Fruit fly (Drosophila melanogaster) S2 (cell line): Measurements from ENCODE around the gene CG8051.
A peak's percentile ranks its signal among the peaks of the same experiment; 100 is the strongest.

Experiments used
- CG8478 ChIP-seq: fragments of >200 bp; optimal IDR thresholded peaks from 2 replicates; lab custom pipeline; 2018
- CTCF ChIP-seq, 2 experiments: fragments of >200 bp; optimal IDR thresholded peaks; 2 replicates each; lab custom pipeline; 2018

The CG8051 gene

DNA sequence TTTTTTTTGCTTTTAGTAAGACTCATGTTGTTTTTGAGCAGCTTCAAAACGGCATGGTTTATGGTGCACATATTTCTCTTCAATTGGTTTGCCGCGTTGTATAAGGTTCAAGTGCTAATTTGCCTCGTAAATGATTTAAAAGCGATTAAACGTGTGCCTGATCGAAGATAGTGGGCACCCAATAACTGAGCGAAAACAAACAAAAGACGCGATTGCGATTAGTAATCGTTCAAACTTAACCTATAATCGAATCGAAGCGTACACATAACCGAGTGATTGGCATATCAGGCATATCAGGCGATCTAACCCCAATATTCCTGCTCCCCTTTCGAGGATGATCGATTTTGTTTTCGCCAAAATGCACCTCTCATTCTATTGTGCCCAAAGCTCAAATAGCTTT is 13.7 kb downstream of the CG8051 start:
- no peak for TF ChIP-seq CG8478 (lab: Kevin White, UChicago)
- TF ChIP-seq CTCF (optimal IDR thresholded peaks at IDR 0.05; lab: Kevin White, UChicago) = no peak

DNA sequence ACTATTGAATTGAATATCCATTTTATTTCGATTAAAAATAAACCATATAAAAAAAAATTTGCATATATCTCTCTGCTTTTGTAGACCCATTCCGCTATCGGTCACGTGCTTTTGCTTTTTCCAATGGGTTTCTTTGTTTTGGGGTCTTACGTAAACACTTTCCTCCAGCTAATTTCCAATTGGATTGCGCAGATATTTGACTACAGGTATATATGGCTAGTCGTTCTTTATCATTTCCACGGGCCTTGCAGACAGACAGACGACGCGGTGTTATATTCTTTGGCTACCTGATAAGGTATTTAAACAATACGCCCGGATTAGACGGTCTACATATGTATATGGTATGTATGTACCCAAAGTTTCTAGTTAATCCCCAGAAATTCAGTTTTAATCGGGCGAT is 14.4 kb downstream of the CG8051 start:
- TF ChIP-seq CG8478 (lab: Kevin White, UChicago) = no peak

DNA sequence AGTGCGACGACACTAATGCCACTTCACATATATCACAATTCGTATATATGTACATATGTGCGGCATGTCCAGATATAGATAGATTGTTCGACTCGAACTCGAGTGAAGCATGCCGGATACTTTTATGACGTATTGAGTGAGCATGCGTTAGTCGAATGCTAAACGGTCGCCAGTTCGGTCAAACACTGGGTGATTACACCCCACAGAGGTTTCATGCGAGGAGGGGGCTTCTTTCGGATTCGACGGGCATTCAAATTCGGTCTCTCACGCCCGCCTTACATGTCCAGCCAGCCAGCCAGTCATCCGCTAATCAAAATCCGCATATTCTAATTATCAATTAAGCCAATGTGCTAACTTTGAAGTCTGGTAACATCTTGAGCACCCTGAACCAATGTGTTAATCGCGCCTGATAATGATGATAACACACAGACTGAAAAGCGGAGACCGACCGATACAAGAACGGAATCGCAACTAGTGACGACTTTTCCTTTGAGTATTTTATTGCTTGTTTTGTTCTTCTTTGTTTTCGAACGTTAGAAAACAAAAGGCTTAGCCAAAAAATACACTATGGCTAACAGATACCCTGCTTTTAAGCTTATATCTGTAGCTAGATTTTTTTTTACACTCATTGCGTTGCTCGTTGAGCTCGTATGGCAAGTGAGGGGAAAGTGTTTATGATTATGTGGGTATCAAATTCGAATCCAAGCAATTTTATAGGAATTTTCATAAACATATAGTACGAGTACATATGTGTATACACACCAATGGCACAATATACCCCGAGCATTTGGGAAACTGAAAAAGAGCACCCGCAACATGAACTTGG is 15.7 kb downstream of the CG8051 start:
- no peak for TF ChIP-seq CTCF (optimal IDR thresholded peaks at IDR 0.05; lab: Kevin White, UChicago)
- TF ChIP-seq CG8478 (lab: Kevin White, UChicago) = no peak

DNA sequence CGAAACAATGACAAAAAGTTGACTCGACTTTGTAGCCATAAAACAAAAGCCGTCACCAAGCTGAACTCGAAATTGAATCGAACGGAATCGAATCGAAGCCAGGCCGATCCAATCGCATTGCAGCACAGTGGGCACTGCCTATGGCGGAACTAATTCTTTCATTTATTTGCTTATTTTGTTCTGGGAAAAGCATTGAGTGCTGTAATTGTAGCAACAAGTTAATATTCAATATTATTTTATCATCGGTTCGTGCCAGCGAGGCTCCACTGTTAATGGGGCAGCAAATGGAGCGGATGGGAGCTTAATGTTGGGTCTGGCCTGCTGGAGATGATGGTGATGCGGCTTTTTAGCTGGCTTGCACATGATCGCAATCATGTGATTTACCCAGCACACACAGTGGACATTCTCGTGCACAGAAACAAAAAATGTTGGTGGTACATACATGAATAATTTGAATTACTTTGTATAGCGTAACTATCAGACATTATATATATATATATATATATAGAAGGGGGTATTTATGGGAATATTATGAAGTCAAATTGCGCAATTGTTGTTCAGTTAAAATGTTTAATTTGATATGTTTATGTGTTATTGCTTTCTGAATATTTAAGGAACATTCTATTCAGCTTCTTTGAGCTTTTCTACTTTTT is 18.3 kb downstream of the CG8051 start:
- TF ChIP-seq CG8478 (lab: Kevin White, UChicago) (no peak), CTCF (optimal IDR thresholded peaks at IDR 0.05; lab: Kevin White, UChicago) (no peak)

DNA sequence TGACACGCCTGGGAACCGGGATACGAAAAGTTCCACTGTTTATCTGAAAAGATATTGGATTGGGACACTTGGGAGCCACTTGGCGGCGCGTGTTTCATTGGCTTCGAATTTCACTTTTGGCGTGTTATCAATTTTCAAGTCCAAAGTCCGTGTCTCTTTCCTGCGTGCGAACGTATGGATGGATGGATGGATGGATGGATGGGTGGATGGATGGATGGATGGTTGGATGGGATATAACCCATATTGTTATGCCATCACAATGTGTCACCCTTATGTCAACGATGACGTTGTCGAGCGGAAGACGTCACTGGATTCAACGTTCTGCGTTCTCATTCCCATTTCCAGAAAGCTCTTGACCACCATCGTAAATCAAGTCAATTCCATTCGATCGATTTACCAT is 19.9 kb downstream of the CG8051 start:
- TF ChIP-seq CTCF (optimal IDR thresholded peaks at IDR 0.05; lab: Kevin White, UChicago) = no peak
- no peak for TF ChIP-seq CG8478 (lab: Kevin White, UChicago)

DNA sequence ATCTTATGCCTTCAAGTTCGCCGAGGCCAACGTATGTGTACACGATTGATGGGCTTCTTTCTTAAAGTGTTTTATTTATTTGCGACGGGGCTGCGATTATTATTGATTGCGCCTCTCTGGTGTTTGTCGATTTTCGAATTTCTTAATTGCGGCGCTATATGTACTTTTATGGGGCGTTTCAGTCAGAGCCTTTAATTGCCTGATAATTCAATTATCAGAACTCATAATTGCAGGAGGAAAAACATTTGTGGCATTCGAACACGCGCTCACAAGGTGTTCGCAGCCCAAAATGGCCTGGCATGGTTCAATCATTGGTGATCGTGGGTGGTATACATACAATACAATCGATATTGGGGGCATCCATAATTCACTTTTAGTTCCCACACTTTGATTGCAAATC is 21.5 kb downstream of the CG8051 start:
- TF ChIP-seq CTCF (optimal IDR thresholded peaks at IDR 0.05; lab: Kevin White, UChicago) = no peak
- TF ChIP-seq CG8478 (lab: Kevin White, UChicago) = no peak

DNA sequence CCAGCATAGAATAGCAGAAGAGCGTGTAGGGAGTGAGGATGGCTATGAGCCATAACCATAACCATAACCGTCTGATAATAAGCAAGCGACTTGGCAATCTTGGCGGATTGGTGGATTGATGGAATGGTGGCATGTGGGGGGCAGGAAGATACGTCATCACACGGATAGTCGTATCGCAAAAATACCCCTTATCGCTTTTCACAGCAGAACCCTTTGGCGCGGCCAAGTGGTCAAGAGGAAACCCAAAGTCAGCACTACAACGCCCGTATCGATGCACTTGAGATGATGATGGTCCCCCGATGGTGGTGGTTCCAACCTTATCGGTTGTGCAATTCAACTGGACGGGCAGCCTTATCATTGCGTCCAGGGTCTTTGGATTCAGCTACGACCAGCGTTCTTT is 22.3 kb downstream of the CG8051 start:
- TF ChIP-seq CG8478 (lab: Kevin White, UChicago) (no peak), CTCF (optimal IDR thresholded peaks at IDR 0.05; lab: Kevin White, UChicago) (no peak)

DNA sequence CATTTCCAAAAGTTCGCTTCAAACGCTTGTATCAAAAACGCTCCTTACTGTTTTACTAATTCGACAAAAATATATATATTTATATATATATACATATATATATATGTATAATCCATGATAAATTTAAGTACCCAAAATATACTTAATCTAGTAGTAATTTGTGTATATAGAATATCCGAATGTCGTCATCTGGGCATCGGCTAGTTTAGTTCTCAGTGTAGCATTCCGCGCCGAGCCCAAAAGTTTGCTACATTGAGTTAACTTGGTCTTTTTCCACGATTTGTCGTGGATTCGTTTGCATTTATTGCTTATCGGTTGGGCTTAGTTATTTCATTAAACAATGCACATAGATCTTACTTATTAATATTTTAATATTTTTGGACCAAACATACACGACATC is 26.5 kb downstream of the CG8051 start:
- TF ChIP-seq CG8478 (lab: Kevin White, UChicago) (no peak), CTCF (optimal IDR thresholded peaks at IDR 0.05; lab: Kevin White, UChicago) (no peak)

DNA sequence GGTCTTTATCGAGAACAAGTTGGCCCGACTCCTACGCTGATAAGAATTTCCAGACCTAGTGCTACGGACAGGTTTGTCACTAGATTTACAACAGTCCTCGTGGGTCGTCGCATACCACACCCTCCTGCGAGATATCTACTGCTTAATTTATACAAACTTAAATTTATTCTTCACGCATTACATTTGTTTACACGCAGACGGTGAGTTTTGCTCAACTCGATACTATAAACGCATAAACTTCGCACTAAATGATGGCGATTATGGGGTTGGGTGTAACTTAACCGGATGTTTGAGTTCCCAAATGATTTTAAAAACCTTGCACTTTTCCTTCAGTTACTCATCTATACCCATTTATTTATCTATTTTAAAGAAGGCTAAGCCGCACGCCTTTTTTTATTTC is 27.0 kb downstream of the CG8051 start:
- TF ChIP-seq CTCF (optimal IDR thresholded peaks at IDR 0.05; lab: Kevin White, UChicago) (no peak), CG8478 (lab: Kevin White, UChicago) (no peak)

DNA sequence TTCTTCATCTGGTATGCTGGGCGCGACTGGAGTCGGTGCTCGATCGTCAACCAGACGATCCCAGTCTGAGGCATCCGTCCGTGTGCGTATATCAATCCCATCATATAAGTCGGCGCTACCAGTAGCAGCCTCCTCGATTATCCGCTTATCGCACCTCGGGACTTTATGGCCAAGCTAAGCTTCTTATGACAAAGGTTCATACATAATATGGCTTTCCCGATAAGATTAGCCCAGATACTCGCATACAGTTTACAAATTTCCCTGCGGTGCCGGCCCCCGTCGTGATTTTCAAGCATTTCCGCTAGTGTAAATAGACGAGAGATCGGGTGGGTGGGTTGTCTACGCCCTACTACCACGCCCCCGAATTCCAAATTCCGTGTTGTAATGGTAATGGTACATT is 27.5 kb downstream of the CG8051 start, which contains the start of gene CG8028:
TSS of gene CG8028 (minus strand) at position 101 of the 400 bp plus-strand sequence.
- TF ChIP-seq CTCF (optimal IDR thresholded peaks at IDR 0.05; lab: Kevin White, UChicago) (no peak), CG8478 (lab: Kevin White, UChicago) (no peak)

DNA sequence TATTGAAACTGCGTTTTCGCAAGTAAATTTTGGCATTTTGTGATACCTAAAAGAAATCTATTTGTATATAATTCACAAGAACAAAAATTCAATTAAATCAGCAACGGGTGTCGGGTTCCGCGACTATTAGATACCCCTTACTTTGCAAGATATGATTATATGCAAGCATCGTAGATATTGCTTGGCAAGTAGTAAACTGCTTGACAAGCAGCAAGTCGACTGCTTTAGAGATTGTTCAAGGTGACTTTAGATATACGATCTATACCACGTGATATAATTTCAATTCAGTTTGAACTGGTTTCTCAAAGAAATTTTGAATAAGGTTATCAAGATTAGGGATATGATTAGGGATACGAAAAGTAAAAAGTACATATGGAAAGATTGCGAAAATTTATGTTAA is 29.3 kb downstream of the CG8051 start:
- TF ChIP-seq CTCF (optimal IDR thresholded peaks at IDR 0.05; lab: Kevin White, UChicago) (no peak), CG8478 (lab: Kevin White, UChicago) (no peak)

DNA sequence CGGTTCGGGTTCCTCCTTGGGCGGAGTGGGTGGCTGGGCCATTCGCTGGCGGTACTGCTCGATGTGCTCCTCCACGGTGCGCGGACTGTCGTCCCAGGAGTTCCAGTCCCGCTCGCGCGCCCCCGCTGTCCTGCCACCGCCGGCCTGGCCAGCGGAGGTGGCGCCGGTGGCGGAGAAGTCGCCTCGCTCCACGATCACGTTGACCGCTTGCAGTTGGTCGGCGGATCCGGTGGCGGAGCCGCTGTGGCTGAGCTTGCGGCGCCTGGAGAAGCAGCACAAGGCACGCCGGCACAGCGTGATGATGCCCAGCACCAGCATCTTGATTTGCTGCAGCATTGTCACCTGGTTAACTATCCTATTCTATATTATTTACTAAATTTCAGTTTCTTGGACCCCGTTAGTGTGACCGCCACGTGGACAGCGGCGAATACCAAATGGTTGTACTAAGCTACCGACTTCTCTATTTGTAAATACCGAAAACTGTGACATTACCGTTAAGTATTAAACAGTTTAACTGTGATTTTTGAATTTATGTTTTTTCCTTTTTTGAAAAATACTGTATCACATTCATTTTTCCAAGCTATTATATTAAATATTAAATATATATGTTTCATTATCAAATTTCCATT is 31.1 kb downstream of the CG8051 start, which contains the start of the genes CG32537 and CG32536:
TSS of gene CG32537 (minus strand) at position 51 of the 629 bp plus-strand sequence.
TSS of gene CG32536 (minus strand) at position 410 of the 629 bp plus-strand sequence.
- TF ChIP-seq CG8478 (lab: Kevin White, UChicago) (no peak), CTCF (optimal IDR thresholded peaks at IDR 0.05; lab: Kevin White, UChicago) (no peak)

DNA sequence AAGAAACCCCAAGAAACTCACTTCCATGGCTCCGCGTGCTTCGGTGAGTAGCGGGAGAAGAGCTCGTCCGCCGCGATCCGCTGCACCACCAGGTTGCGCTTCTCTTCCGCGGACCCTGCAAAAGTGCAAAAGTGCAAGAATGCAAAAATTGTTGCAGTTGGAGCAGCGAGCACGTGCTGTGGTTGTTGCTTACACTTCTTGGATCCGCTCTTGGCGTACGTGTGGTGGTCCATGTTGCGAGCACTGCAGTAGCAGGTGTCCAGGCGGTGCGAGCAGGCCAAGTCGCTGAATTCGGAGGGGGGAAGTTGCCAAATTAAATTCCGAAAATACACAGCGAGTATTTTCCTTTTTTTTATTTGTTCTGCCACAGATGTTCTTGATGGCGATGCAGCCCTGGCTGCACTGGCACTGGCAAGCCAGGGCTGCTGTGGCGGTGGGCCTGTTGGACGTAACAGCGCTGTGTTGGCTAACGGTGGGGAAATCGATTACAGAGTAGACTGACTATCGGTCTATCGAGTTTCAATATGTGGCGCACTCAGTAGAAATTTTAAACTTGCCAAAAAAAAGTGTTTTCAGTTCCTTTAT is 39.1 kb downstream of the CG8051 start, which contains the start of gene CG8010:
TSS of gene CG8010 (minus strand) at position 413 of the 585 bp plus-strand sequence.
- peak; percentile 27 to 35 for TF ChIP-seq CTCF (optimal IDR thresholded peaks at IDR 0.05; lab: Kevin White, UChicago)
- no peak for TF ChIP-seq CG8478 (lab: Kevin White, UChicago)

DNA sequence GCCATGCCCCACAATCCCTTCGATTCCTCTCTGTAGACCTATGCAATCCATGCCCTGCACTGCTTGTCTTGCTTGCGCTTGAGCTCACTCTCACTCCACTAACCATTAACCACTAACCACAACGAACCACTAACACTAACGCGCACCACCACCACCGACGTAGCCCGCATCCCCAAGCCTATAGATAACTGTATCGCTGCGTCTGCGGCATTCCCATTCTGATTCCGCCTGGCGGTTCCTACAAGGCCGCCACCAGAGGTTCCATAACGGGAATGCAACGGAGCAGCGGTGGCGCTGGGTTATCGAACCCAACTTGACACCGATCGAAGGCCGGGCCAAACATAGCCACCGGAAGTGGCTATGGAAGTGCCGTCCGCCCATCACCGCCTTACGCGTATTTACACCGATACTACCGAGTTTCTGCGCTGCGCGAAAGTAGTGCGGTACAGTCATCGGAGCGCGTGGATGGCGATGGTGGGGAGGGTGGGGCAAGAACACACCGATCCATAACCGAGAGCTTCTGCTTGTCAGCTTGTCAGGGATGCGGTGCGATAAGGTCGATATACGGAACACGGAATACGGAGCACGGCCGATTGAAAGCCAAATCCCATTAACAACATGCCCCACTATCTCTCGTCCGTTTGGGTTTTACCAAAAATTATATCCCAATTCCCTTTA is 41.8 kb downstream of the CG8051 start:
- TF ChIP-seq CTCF (optimal IDR thresholded peaks at IDR 0.05; lab: Kevin White, UChicago) = no peak
- no peak for TF ChIP-seq CG8478 (lab: Kevin White, UChicago)
